Fruit fly (Drosophila melanogaster) whole organism, embryonic: ENCODE measurements around the gene Alg2.

Experiments used
- Ada2b ChIP-seq: fragments of 200-800 bp; sonication (Bioruptor generic); IDR thresholded peaks from 2 replicates; pipeline ENCODE4 v1.3.6; 2022; ENCODE audit warnings: missing biosample characterization, missing genetic modification characterization
- CG12769 ChIP-seq: fragments of 200-800 bp; sonication (Bioruptor generic); optimal IDR thresholded peaks from 2 replicates; lab custom pipeline; 2019; ENCODE audit warnings: missing biosample characterization, mild to moderate bottlenecking, missing genetic modification characterization, moderate library complexity
- CG13123 ChIP-seq: fragments of 200-800 bp; sonication (Bioruptor generic); optimal IDR thresholded peaks from 2 replicates; lab custom pipeline; 2016; ENCODE audit warnings: missing biosample characterization, missing genetic modification characterization
- CG14441 ChIP-seq: fragments of 200-800 bp; sonication (Bioruptor generic); IDR thresholded peaks from 2 replicates; pipeline ENCODE4 v1.3.6; 2022; ENCODE audit warnings: missing biosample characterization, missing genetic modification characterization
- CG1529 ChIP-seq: fragments of 200-800 bp; sonication (Bioruptor generic); optimal IDR thresholded peaks from 3 replicates; lab custom pipeline; 2018; ENCODE audit warnings: missing biosample characterization, missing genetic modification characterization
- CG16779 ChIP-seq: fragments of 200-800 bp; sonication (Bioruptor generic); IDR thresholded peaks from 2 replicates; pipeline ENCODE4 v1.3.6; 2022; ENCODE audit warnings: missing biosample characterization, missing genetic modification characterization
- CG17359 ChIP-seq: fragments of 200-800 bp; sonication (Bioruptor generic); optimal IDR thresholded peaks from 3 replicates; lab custom pipeline; 2018; ENCODE audit warnings: missing biosample characterization, mild to moderate bottlenecking, missing genetic modification characterization, moderate library complexity
- CG18599 ChIP-seq: fragments of 200-800 bp; sonication (Bioruptor generic); optimal IDR thresholded peaks from 3 replicates; lab custom pipeline; 2017; ENCODE audit warnings: missing biosample characterization, missing genetic modification characterization, mild to moderate bottlenecking, moderate library complexity, missing genetic modification reagents
- CG2116 ChIP-seq: fragments of 200-800 bp; sonication (Bioruptor generic); optimal IDR thresholded peaks from 3 replicates; lab custom pipeline; 2018; ENCODE audit warnings: missing biosample characterization, mild to moderate bottlenecking, missing genetic modification characterization
- CG2120 ChIP-seq: fragments of 200-800 bp; sonication (Bioruptor generic); optimal IDR thresholded peaks from 3 replicates; lab custom pipeline; 2016; ENCODE audit warnings: missing biosample characterization, missing genetic modification characterization
- CG32767 ChIP-seq: fragments of 200-800 bp; sonication (Bioruptor generic); IDR thresholded peaks from 2 replicates; pipeline ENCODE4 v1.3.6; 2022; ENCODE audit warnings: missing biosample characterization, missing genetic modification characterization
- CG32772 ChIP-seq: fragments of 200-800 bp; sonication (Bioruptor generic); IDR thresholded peaks from 2 replicates; pipeline ENCODE4 v1.3.6; 2022; ENCODE audit warnings: missing biosample characterization, missing genetic modification characterization
- CG3281 ChIP-seq: fragments of 200-800 bp; sonication (Bioruptor generic); optimal IDR thresholded peaks from 3 replicates; lab custom pipeline; 2017; ENCODE audit warnings: missing biosample characterization, mild to moderate bottlenecking, missing genetic modification characterization
- CG3847 ChIP-seq: fragments of 200-800 bp; sonication (Bioruptor generic); IDR thresholded peaks from 2 replicates; pipeline ENCODE4 v1.3.6; 2022; ENCODE audit warnings: missing biosample characterization, missing genetic modification characterization
- CG4424 ChIP-seq: fragments of 200-800 bp; sonication (Bioruptor generic); optimal IDR thresholded peaks from 3 replicates; lab custom pipeline; 2016; ENCODE audit warnings: missing biosample characterization, missing genetic modification characterization
- CG4617 ChIP-seq: fragments of 200-800 bp; sonication (Bioruptor generic); optimal IDR thresholded peaks from 3 replicates; lab custom pipeline; 2016; ENCODE audit warnings: missing biosample characterization, missing genetic modification characterization, borderline replicate concordance
- CG4820 ChIP-seq: fragments of 200-800 bp; sonication (Bioruptor generic); optimal IDR thresholded peaks from 3 replicates; lab custom pipeline; 2016; ENCODE audit warnings: missing biosample characterization, missing genetic modification characterization
- CG5180 ChIP-seq: fragments of 200-800 bp; sonication (Bioruptor generic); optimal IDR thresholded peaks from 3 replicates; lab custom pipeline; 2017; ENCODE audit warnings: missing biosample characterization, missing genetic modification characterization, mild to moderate bottlenecking, moderate library complexity, missing genetic modification reagents
- CG6272 ChIP-seq: fragments of 200-800 bp; sonication (Bioruptor generic); IDR thresholded peaks from 2 replicates; pipeline ENCODE4 v1.3.6; 2022; ENCODE audit warnings: missing biosample characterization, missing genetic modification characterization
- CG6765 ChIP-seq: fragments of 200-800 bp; sonication (Bioruptor generic); optimal IDR thresholded peaks from 3 replicates; lab custom pipeline; 2017; ENCODE audit warnings: missing biosample characterization, mild to moderate bottlenecking, missing genetic modification characterization
- CG9797 ChIP-seq: fragments of 200-800 bp; sonication (Bioruptor generic); optimal IDR thresholded peaks from 3 replicates; lab custom pipeline; 2018; ENCODE audit warnings: missing biosample characterization, mild to moderate bottlenecking, missing genetic modification characterization
- CrebB ChIP-seq: fragments of 200-800 bp; sonication (Bioruptor generic); optimal IDR thresholded peaks from 3 replicates; lab custom pipeline; 2018; ENCODE audit warnings: missing biosample characterization, mild to moderate bottlenecking, missing genetic modification characterization
- Dbx ChIP-seq: fragments of 200-800 bp; sonication (Bioruptor generic); IDR thresholded peaks from 3 replicates; pipeline ENCODE4 v1.3.6; 2022; ENCODE audit warnings: missing biosample characterization, missing genetic modification characterization
- Dek ChIP-seq: fragments of 200-800 bp; sonication (Bioruptor generic); optimal IDR thresholded peaks from 3 replicates; lab custom pipeline; 2019; ENCODE audit warnings: missing biosample characterization, mild to moderate bottlenecking, missing genetic modification characterization, moderate library complexity
- Dfd ChIP-seq, 2 experiments: fragments of >200 bp; optimal IDR thresholded peaks; 2 replicates each; lab custom pipeline; 2017; ENCODE audit warnings: missing biosample characterization in 2 of 2, missing genetic modification characterization in 2 of 2
- Hr51 ChIP-seq, 2 experiments: fragments of 200-800 bp; sonication (Bioruptor generic); optimal IDR thresholded peaks; 2 replicates in 1 of 2; 3 replicates in 1 of 2; lab custom pipeline; 2016 to 2018; ENCODE audit warnings: missing biosample characterization in 2 of 2, missing genetic modification characterization in 2 of 2, mild to moderate bottlenecking in 1 of 2, moderate library complexity in 1 of 2
- Jarid2 ChIP-seq: fragments of 200-800 bp; sonication (Bioruptor generic); optimal IDR thresholded peaks from 3 replicates; lab custom pipeline; 2017; ENCODE audit warnings: mild to moderate bottlenecking, missing biosample characterization, missing genetic modification reagents, missing genetic modification characterization
- MESR4 ChIP-seq: fragments of 200-800 bp; sonication (Bioruptor generic); optimal IDR thresholded peaks from 2 replicates; lab custom pipeline; 2018; ENCODE audit warnings: missing biosample characterization, mild to moderate bottlenecking, missing genetic modification characterization, moderate library complexity
- Meics ChIP-seq: fragments of 200-800 bp; sonication (Bioruptor generic); optimal IDR thresholded peaks from 2 replicates; lab custom pipeline; 2017; ENCODE audit warnings: missing biosample characterization, mild to moderate bottlenecking, missing genetic modification characterization
- NK7.1 ChIP-seq: fragments of 200-800 bp; sonication (Bioruptor generic); optimal IDR thresholded peaks from 3 replicates; lab custom pipeline; 2016; ENCODE audit warnings: missing biosample characterization, missing genetic modification characterization
- Opbp ChIP-seq: fragments of 200-800 bp; sonication (Bioruptor generic); IDR thresholded peaks from 3 replicates; pipeline ENCODE4 v1.3.6; 2022; ENCODE audit warnings: missing biosample characterization, missing genetic modification characterization; ENCODE audit not compliant: partially characterized antibody
- Ravus ChIP-seq: fragments of 200-800 bp; sonication (Bioruptor generic); IDR thresholded peaks from 2 replicates; pipeline ENCODE4 v1.3.6; 2022; ENCODE audit warnings: missing biosample characterization, missing genetic modification characterization
- Sin3A ChIP-seq: fragments of >200 bp; optimal IDR thresholded peaks from 2 replicates; lab custom pipeline; 2018
- Sry-δ ChIP-seq: fragments of 200-800 bp; sonication (Bioruptor generic); optimal IDR thresholded peaks from 2 replicates; lab custom pipeline; 2016; ENCODE audit warnings: missing biosample characterization, missing genetic modification characterization
- cato ChIP-seq: fragments of 200-800 bp; sonication (Bioruptor generic); optimal IDR thresholded peaks from 2 replicates; lab custom pipeline; 2016; ENCODE audit warnings: missing biosample characterization, missing genetic modification characterization, borderline replicate concordance
- caup ChIP-seq: fragments of 200-800 bp; sonication (Bioruptor generic); optimal IDR thresholded peaks from 3 replicates; lab custom pipeline; 2017; ENCODE audit warnings: missing biosample characterization, mild to moderate bottlenecking, missing genetic modification characterization, moderate library complexity; ENCODE audit not compliant: severe bottlenecking
- chif ChIP-seq, 2 experiments: fragments of 200-800 bp; sonication (Bioruptor generic); optimal IDR thresholded peaks; 3 replicates each; lab custom pipeline; 2016; ENCODE audit warnings: missing biosample characterization in 2 of 2, missing genetic modification characterization in 2 of 2
- chn ChIP-seq: fragments of 200-800 bp; sonication (Bioruptor generic); optimal IDR thresholded peaks from 2 replicates; lab custom pipeline; 2016; ENCODE audit warnings: missing biosample characterization, missing genetic modification characterization
- dati ChIP-seq: fragments of 200-800 bp; sonication (Bioruptor generic); IDR thresholded peaks from 2 replicates; pipeline ENCODE4 v1.3.6; 2022; ENCODE audit warnings: missing biosample characterization, missing genetic modification characterization
- dysf ChIP-seq: fragments of 200-800 bp; sonication (Bioruptor generic); IDR thresholded peaks from 3 replicates; pipeline ENCODE4 v1.3.6; 2022; ENCODE audit warnings: missing biosample characterization, missing genetic modification characterization
- eyg ChIP-seq: fragments of 200-800 bp; sonication (Bioruptor generic); optimal IDR thresholded peaks from 3 replicates; lab custom pipeline; 2016; ENCODE audit warnings: missing biosample characterization, missing genetic modification characterization
- fd3F ChIP-seq: fragments of 200-800 bp; sonication (Bioruptor generic); optimal IDR thresholded peaks from 2 replicates; lab custom pipeline; 2018; ENCODE audit warnings: missing biosample characterization, mild to moderate bottlenecking, missing genetic modification characterization, moderate library complexity
- gem ChIP-seq: fragments of 200-800 bp; sonication (Bioruptor generic); optimal IDR thresholded peaks from 2 replicates; lab custom pipeline; 2019; ENCODE audit warnings: missing biosample characterization, mild to moderate bottlenecking, missing genetic modification characterization, moderate library complexity
- h ChIP-seq: fragments of >200 bp; optimal IDR thresholded peaks from 2 replicates; lab custom pipeline; 2017
- nmo ChIP-seq: fragments of 200-800 bp; sonication (Bioruptor generic); optimal IDR thresholded peaks from 2 replicates; lab custom pipeline; 2018; ENCODE audit warnings: missing biosample characterization, mild to moderate bottlenecking, missing genetic modification characterization, moderate library complexity
- repo ChIP-seq: fragments of 200-800 bp; sonication (Bioruptor generic); optimal IDR thresholded peaks from 2 replicates; lab custom pipeline; 2016; ENCODE audit warnings: missing biosample characterization, missing genetic modification characterization
- schlank ChIP-seq: fragments of 200-800 bp; sonication (Bioruptor generic); optimal IDR thresholded peaks from 2 replicates; lab custom pipeline; 2018; ENCODE audit warnings: missing biosample characterization, mild to moderate bottlenecking, missing genetic modification characterization
- sisA ChIP-seq: fragments of 200-800 bp; sonication (Bioruptor generic); IDR thresholded peaks from 2 replicates; pipeline ENCODE4 v1.3.6; 2022; ENCODE audit warnings: missing biosample characterization, missing genetic modification characterization
- tio ChIP-seq: fragments of 200-800 bp; sonication (Bioruptor generic); optimal IDR thresholded peaks from 2 replicates; lab custom pipeline; 2017; ENCODE audit warnings: missing biosample characterization, missing genetic modification characterization, inconsistent platforms
- ttk ChIP-seq: fragments of 200-800 bp; sonication (Bioruptor generic); IDR thresholded peaks from 2 replicates; pipeline ENCODE4 v2.1.2; 2022; ENCODE audit warnings: missing biosample characterization, missing genetic modification characterization
- wek ChIP-seq: fragments of 200-800 bp; sonication (Bioruptor generic); optimal IDR thresholded peaks from 3 replicates; lab custom pipeline; 2018; ENCODE audit warnings: missing biosample characterization, mild to moderate bottlenecking, missing genetic modification characterization, moderate library complexity

Alg2 gene

DNA sequence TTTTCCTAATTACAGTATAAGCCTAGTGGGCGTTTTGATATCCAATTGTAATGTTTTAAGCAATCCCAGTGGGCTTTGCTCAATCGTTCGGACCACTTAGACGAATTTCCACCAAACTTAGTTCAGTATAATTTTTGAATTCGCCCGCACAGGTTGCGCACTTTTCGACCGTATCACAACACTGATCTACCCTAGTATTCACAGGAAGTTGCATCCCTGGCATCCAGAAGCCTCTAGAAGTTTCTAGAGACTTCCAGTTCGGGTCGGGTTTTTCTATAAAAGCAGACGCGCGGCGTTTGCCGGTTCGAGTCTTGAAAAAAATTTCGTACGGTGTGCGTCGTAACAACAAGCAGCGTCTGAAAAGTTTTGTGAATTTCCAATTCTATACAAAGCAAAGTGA lies 49.3 kb downstream of the Alg2 start, which contains the start of gene Hsp83 (continued):
- TF ChIP-seq chn (GFP tag; lab: Kevin White, UChicago) (peak; percentile 79), CG1529 (GFP tag; lab: Kevin White, UChicago) (peak; percentile 95), MESR4 (GFP tag; lab: Kevin White, UChicago) (peak; percentile 92), Sin3A (lab: Kevin White, UChicago) (no peak), CG4424 (GFP tag; lab: Kevin White, UChicago) (peak; percentile 91), h (lab: Kevin White, UChicago) (no peak), CG16779 (GFP tag; lab: Robert Waterston, UW) (peak; percentile 96), dati (GFP tag; lab: Robert Waterston, UW) (peak; percentile 88), CG6272 (peak; percentile 56), Meics (GFP tag; lab: Kevin White, UChicago) (peak; percentile 99), CG18599 (GFP tag; lab: Kevin White, UChicago) (peak; percentile 99), Dfd (GFP tag; optimal IDR thresholded peaks at IDR 0.05; lab: Kevin White, UChicago) (no peak), CG13123 (peak; percentile 77), Hr51 (GFP tag; optimal IDR thresholded peaks at IDR 0.05; lab: Kevin White, UChicago) (peak; percentile 90 to 96), Dek (peak; percentile 86), Sry-δ (GFP tag; lab: Kevin White, UChicago) (no peak), CG32767 (GFP tag; lab: Robert Waterston, UW) (peak; percentile 86), CG4617 (GFP tag; lab: Kevin White, UChicago) (peak; percentile 58), dysf (peak; percentile 89), caup (GFP tag; lab: Kevin White, UChicago) (peak; percentile 100), sisA (peak; percentile 38; the same call in 1 of the 2 replicates), chif (GFP tag; optimal IDR thresholded peaks at IDR 0.05; lab: Kevin White, UChicago) (peak; percentile 81 to 91), nmo (peak; percentile 79), CG9797 (GFP tag; lab: Kevin White, UChicago) (peak; percentile 76), Ravus (peak; percentile 25; the same call in 1 of the 2 replicates), ttk (GFP tag; lab: Robert Waterston, UW) (peak; percentile 89), Opbp (peak; percentile 57; the same call in 2 of the 3 replicates), CG5180 (GFP tag; lab: Kevin White, UChicago) (peak; percentile 92), Jarid2 (GFP tag; lab: Kevin White, UChicago) (peak; percentile 87), CG2116 (GFP tag; lab: Kevin White, UChicago) (peak; percentile 89), CG3281 (GFP tag; lab: Kevin White, UChicago) (peak; percentile 99), schlank (peak; percentile 99), CG17359 (tag; lab: Kevin White, UChicago) (peak; percentile 95), CG4820 (GFP tag; lab: Kevin White, UChicago) (peak; percentile 76), Dbx (GFP tag; lab: Robert Waterston, UW) (peak; percentile 95), CG2120 (GFP tag; lab: Kevin White, UChicago) (peak; percentile 86), wek (peak; percentile 97), gem (peak; percentile 77), CG3847 (peak; percentile 88), NK7.1 (peak; percentile 95), cato (GFP tag; lab: Kevin White, UChicago) (peak; percentile 66), Ada2b (peak; percentile 68; the same call in 1 of the 2 replicates), eyg (GFP tag; lab: Kevin White, UChicago) (peak; percentile 97), CG14441 (peak; percentile 83), CG12769 (tag; lab: Kevin White, UChicago) (peak; percentile 94), CrebB (peak; percentile 99), repo (peak; percentile 94), CG32772 (peak; percentile 84), CG6765 (GFP tag; lab: Kevin White, UChicago) (peak; percentile 100), tio (GFP tag; lab: Kevin White, UChicago) (peak; percentile 75), fd3F (peak; percentile 86)
